Fruit fly (Drosophila melanogaster): ENCODE measurements around the gene wts.

wts gene

DNA sequence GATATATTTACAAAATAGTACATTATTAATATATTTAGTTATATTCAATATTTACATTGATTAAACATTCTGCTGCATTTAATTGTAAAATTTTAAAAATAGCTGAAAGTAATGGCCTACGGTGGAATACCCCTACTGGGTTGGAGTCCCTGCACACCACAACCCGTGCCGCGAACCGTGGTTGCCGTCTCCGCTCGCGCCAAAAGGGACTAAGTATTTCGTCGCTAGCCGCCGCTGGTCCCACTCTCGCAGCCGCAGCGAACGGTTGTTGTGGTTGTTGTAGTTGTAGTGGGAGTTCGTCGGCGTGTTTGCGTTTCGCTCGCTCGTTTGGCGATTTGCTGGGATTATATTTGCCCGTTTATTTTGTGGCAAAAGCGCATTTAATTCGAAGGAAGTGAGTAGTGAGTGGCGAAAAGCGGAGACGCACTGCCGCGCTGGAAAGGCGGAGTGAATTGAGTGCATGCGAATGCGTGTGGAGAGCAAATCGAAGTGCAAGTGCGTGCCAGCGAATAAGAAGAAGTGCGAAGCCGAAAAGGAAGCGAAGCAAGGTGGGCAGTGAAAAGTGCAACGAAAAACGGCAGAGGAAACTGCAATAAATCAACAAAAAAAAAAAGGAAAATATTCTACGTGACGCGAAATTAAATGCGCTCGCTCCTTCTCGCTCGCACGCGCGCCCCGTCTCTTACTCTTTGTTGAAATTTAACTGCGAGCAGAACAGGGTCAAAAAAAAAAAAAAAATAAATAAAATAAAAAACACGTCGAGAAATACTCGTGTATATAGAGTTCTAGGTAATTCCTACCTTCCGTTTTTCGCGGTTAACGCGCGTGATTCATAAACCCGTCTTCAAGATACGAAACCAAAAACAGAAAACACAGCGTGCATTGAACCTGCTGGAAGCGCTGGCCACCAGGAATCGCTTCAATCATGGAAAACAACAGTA lies 2.2 kb upstream of the wts start, which contains the start of gene cindr (continued):
- TF ChIP-seq Sox102F (GFP tag; optimal IDR thresholded peaks at IDR 0.05) (peak; percentile 13), toy (GFP tag; IDR thresholded peaks at IDR 0.05) (no peak), Hey (tag; optimal IDR thresholded peaks at IDR 0.05) (no peak), ERR (GFP tag; optimal IDR thresholded peaks at IDR 0.05) (peak; percentile 37), CG6654 (GFP tag; optimal IDR thresholded peaks at IDR 0.05) (no peak), CG8944 (GFP tag; optimal IDR thresholded peaks at IDR 0.05) (no peak), Usf (GFP tag; optimal IDR thresholded peaks at IDR 0.05) (no peak), CG1529 (GFP tag; optimal IDR thresholded peaks at IDR 0.05) (no peak), GATAe (GFP tag; conservative IDR thresholded peaks at IDR 0.05) (no peak), ap (GFP tag; IDR thresholded peaks at IDR 0.05) (no peak), CG14441 (GFP tag; IDR thresholded peaks at IDR 0.05) (no peak; the same call in 1 of the 2 replicates), Hr39 (optimal IDR thresholded peaks at IDR 0.05) (no peak), wdn (GFP tag; IDR thresholded peaks at IDR 0.05) (no peak), grau (tag; optimal IDR thresholded peaks at IDR 0.05) (peak; percentile 58), Dbx (GFP tag; IDR thresholded peaks at IDR 0.05) (peak; percentile 84), bbx (GFP tag; IDR thresholded peaks at IDR 0.05; ENCODE audit: partially characterized antibody) (peak; percentile 56; the same call in 1 of the 2 replicates), CG3995 (GFP tag; optimal IDR thresholded peaks at IDR 0.05) (no peak), CG30020 (tag; optimal IDR thresholded peaks at IDR 0.05) (peak; percentile 25), ATbp (GFP tag; optimal IDR thresholded peaks at IDR 0.05) (no peak), CG4617 (GFP tag; optimal IDR thresholded peaks at IDR 0.05; ENCODE audit: borderline replicate concordance) (peak; percentile 46)

DNA sequence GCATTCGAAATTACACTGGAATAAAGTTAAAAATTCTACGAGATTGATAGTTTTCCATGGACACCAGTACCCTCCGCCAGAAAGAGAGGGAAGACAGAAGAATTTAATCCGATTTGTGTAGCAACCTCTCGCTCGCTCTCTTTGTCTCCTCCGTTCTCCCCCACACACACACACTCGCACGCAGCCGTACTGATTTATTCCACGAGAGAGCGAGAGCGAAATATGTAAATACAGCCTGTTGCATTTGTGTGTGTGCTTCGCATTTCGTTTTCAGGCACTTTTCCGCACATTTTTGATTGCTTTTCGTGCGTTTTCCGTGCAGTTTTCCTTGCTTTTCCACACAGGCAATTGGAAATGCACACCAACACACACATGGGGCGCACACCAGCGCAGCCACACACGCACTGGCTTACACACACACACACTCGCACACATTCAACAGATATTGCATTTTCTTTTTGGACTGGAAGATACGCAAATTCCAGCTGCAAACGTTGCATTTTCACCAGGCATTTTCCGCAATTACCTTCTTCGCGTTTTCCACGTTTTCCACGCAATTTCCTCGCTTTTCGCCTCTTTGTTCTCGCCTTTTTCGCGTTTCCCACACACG lies 552 bp downstream of the wts start:
- TF ChIP-seq CG15269 (tag; optimal IDR thresholded peaks at IDR 0.05) (no peak), salm (tag; optimal IDR thresholded peaks at IDR 0.05) (no peak), CG8924 (tag; optimal IDR thresholded peaks at IDR 0.05) (no peak), p53 (GFP tag; optimal IDR thresholded peaks at IDR 0.05) (no peak), CG33213 (GFP tag; optimal IDR thresholded peaks at IDR 0.05) (no peak), Adf1 (GFP tag; IDR thresholded peaks at IDR 0.05) (no peak), Eip74EF (GFP tag; optimal IDR thresholded peaks at IDR 0.05) (no peak), CG7372 (GFP tag; IDR thresholded peaks at IDR 0.05) (no peak), Fer3 (tag; optimal IDR thresholded peaks at IDR 0.05) (no peak), Opbp (GFP tag; IDR thresholded peaks at IDR 0.05; ENCODE audit: partially characterized antibody) (no peak), CG14667 (GFP tag; IDR thresholded peaks at IDR 0.05) (no peak), CG2712 (tag; optimal IDR thresholded peaks at IDR 0.05) (no peak), CG3065 (GFP tag; optimal IDR thresholded peaks at IDR 0.05) (no peak), CG4707 (GFP tag; optimal IDR thresholded peaks at IDR 0.05) (no peak), Lpt (GFP tag; optimal IDR thresholded peaks at IDR 0.05) (no peak), bcd (GFP tag; optimal IDR thresholded peaks at IDR 0.05) (no peak), CG15479 (GFP tag; optimal IDR thresholded peaks at IDR 0.05) (peak; percentile 85), twi (tag; optimal IDR thresholded peaks at IDR 0.05) (no peak), Sry-β (GFP tag; optimal IDR thresholded peaks at IDR 0.05) (no peak), HmgZ (tag; optimal IDR thresholded peaks at IDR 0.05) (peak; percentile 26), Mrtf (GFP tag; IDR thresholded peaks at IDR 0.05) (no peak), HLH54F (GFP tag; optimal IDR thresholded peaks at IDR 0.05) (no peak), tup (GFP tag; optimal IDR thresholded peaks at IDR 0.05) (no peak), repo (GFP tag; optimal IDR thresholded peaks at IDR 0.05) (no peak), CG10543 (GFP tag; optimal IDR thresholded peaks at IDR 0.05) (no peak), fd96Cb (tag; optimal IDR thresholded peaks at IDR 0.05) (no peak), ato (GFP tag; IDR thresholded peaks at IDR 0.05; ENCODE audit: partially characterized antibody) (no peak), tx (GFP tag; optimal IDR thresholded peaks at IDR 0.05) (no peak), Oaz (GFP tag; IDR thresholded peaks at IDR 0.05) (no peak)

All from whole organism, embryonic.